Worm (Caenorhabditis elegans): ENCODE results near the gene C27H5.2.
A peak's percentile ranks its signal among the peaks of the same experiment; 100 is the strongest.

Gene C27H5.2

DNA sequence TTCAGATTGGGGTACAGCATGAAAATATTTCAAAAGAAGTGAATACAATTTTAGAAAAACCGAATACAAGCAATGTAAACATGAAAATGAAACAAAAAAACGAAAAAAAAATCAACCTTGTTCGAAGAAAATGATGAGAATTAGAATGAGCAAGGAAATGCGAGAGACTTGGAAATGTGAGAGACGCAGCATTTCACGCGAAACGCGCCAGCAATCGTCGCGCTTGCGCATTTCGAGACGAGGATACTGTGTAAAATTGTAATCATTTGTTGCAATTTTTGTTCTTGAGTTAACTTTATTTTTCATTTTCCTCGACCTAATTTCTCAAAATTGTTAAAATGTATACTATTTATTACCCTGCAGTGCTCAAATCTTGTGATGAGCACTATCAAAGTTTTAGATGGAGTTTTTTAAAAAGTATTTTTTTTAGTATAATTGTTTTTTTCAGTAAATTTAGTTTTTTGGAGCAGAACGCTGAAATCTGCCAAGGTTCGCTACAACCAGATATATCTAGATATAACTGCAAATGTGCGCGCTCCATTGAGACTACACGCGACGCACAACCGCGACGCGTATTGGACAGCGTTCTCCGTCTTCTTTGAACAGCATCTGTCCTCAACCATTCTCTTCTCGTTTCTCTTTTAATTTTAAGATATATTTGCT, 3.3 kb upstream of the C27H5.2 start, which contains the start of gene fust-1:
fust-1 (plus strand) TSS at position 613 of the 663 bp plus-strand sequence.
- TF ChIP-seq lin-26 (GFP tag; IDR thresholded peaks at IDR 0.05), result peak; percentile 44; the same call in 1 of the 2 replicates
- TF ChIP-seq dpl-1 (GFP tag; optimal IDR thresholded peaks at IDR 0.05), result peak; percentile 67
- TF ChIP-seq T26A5.8 (tag; optimal IDR thresholded peaks at IDR 0.05), result no peak
- no peak for TF ChIP-seq sdz-38 (tag; optimal IDR thresholded peaks at IDR 0.05)
- peak; percentile 97 for TF ChIP-seq K11D2.4 (GFP tag; IDR thresholded peaks at IDR 0.05)
- peak; percentile 24 for TF ChIP-seq ztf-3 (GFP tag; optimal IDR thresholded peaks at IDR 0.05)
- peak; percentile 87 for TF ChIP-seq lsl-1 (GFP tag; optimal IDR thresholded peaks at IDR 0.05)
- no peak for TF ChIP-seq F10E7.11 (tag; optimal IDR thresholded peaks at IDR 0.05)
- peak; percentile 96 for TF ChIP-seq B0336.3 (GFP tag; IDR thresholded peaks at IDR 0.05)
- TF ChIP-seq snpc-3.4 (tag; optimal IDR thresholded peaks at IDR 0.05), result peak; percentile 95
- peak; percentile 97 for TF ChIP-seq lin-40 (tag; optimal IDR thresholded peaks at IDR 0.05)
- TF ChIP-seq B0019.2 (GFP tag; conservative IDR thresholded peaks at IDR 0.05), result peak; percentile 69
- TF ChIP-seq hmg-20 (GFP tag; IDR thresholded peaks at IDR 0.05), result peak; percentile 92
- peak; percentile 88 for TF ChIP-seq ceh-91 (GFP tag; IDR thresholded peaks at IDR 0.05)
- no peak for TF ChIP-seq hlh-12 (tag; optimal IDR thresholded peaks at IDR 0.05)
- TF ChIP-seq atf-7 (tag; optimal IDR thresholded peaks at IDR 0.05), result peak; percentile 84
- TF ChIP-seq rpc-1 (optimal IDR thresholded peaks at IDR 0.05), result no peak
- TF ChIP-seq rpc-1 (tag; optimal IDR thresholded peaks at IDR 0.05), result no peak
- TF ChIP-seq rec-8 (tag; optimal IDR thresholded peaks at IDR 0.05), result peak in 1 of 2 experiments; percentile 10
- TF ChIP-seq sea-2 (GFP tag; IDR thresholded peaks at IDR 0.05), result no peak
- TF ChIP-seq Y53G8AR.9 (GFP tag; conservative IDR thresholded peaks at IDR 0.05), result peak; percentile 98
- TF ChIP-seq C17E4.6 (GFP tag; IDR thresholded peaks at IDR 0.05), result peak; percentile 80
- peak; percentile 95 for TF ChIP-seq rcor-1 (GFP tag; IDR thresholded peaks at IDR 0.05)
- peak; percentile 22 for TF ChIP-seq nhr-90 (tag; optimal IDR thresholded peaks at IDR 0.05)
- TF ChIP-seq snpc-4 (GFP tag; optimal IDR thresholded peaks at IDR 0.05), result peak; percentile 58
- TF ChIP-seq snpc-4 (tag; optimal IDR thresholded peaks at IDR 0.05), result peak; percentile 48 to 89 (median 86)
- TF ChIP-seq hlh-26 (GFP tag; conservative IDR thresholded peaks at IDR 0.05), result no peak
- no peak for TF ChIP-seq nhr-179 (tag; optimal IDR thresholded peaks at IDR 0.05)
- peak; percentile 94 for TF ChIP-seq ZK185.1 (tag; optimal IDR thresholded peaks at IDR 0.05; ENCODE audit: poor library complexity, severe bottlenecking)
- peak; percentile 88 for TF ChIP-seq lir-1 (GFP tag; conservative IDR thresholded peaks at IDR 0.05)
- peak; percentile 82 for TF ChIP-seq xnd-1 (tag; optimal IDR thresholded peaks at IDR 0.05)
- peak; percentile 81 for TF ChIP-seq egl-18 (GFP tag; IDR thresholded peaks at IDR 0.05)
- no peak for TF ChIP-seq mxl-1 (tag; optimal IDR thresholded peaks at IDR 0.05)
- TF ChIP-seq tlf-1 (GFP tag; optimal IDR thresholded peaks at IDR 0.05), result peak; percentile 95
- no peak for TF ChIP-seq aptf-3 (GFP tag; IDR thresholded peaks at IDR 0.05)
- TF ChIP-seq cebp-1 (GFP tag; IDR thresholded peaks at IDR 0.05), result peak; percentile 29; the same call in 1 of the 2 replicates
- peak; percentile 93 for TF ChIP-seq cebp-1 (tag; optimal IDR thresholded peaks at IDR 0.05)
- peak; percentile 80; the same call in 1 of the 2 replicates for TF ChIP-seq let-526 (GFP tag; IDR thresholded peaks at IDR 0.05)
- no peak for TF ChIP-seq ama-1 (optimal IDR thresholded peaks at IDR 0.05)
- peak in 1 of 2 experiments; percentile 15 for TF ChIP-seq ama-1 (GFP tag; optimal IDR thresholded peaks at IDR 0.05)
- TF ChIP-seq F22D6.2 (tag; optimal IDR thresholded peaks at IDR 0.05), result peak; percentile 77
- TF ChIP-seq egl-44 (GFP tag; IDR thresholded peaks at IDR 0.05), result peak; percentile 75; the same call in 1 of the 2 replicates
- peak; percentile 75 for TF ChIP-seq tbp1 (GFP tag; optimal IDR thresholded peaks at IDR 0.05)
- no peak for TF ChIP-seq aptf-2 (GFP tag; conservative IDR thresholded peaks at IDR 0.05)
- peak; percentile 88 for TF ChIP-seq C06A6.2 (GFP tag; conservative IDR thresholded peaks at IDR 0.05)
- TF ChIP-seq pbrm-1 (GFP tag; IDR thresholded peaks at IDR 0.05), result peak; percentile 95
- TF ChIP-seq zim-3 (tag; optimal IDR thresholded peaks at IDR 0.05), result no peak
- no peak for TF ChIP-seq ceh-79 (tag; optimal IDR thresholded peaks at IDR 0.05)
- TF ChIP-seq attf-6 (GFP tag; IDR thresholded peaks at IDR 0.05), result peak; percentile 85

Data from whole organism, young adult.